Fruit fly (Drosophila melanogaster) whole organism, embryonic: ENCODE data around the gene CG11842.
A peak's percentile ranks its signal among the peaks of the same experiment; 100 is the strongest.

Experiments used
- Adf1 ChIP-seq: fragments of 200-800 bp; sonication (Bioruptor generic); IDR thresholded peaks from 2 replicates; pipeline ENCODE4 v1.3.6; 2022; ENCODE audit warnings: missing biosample characterization, missing genetic modification characterization
- B-H1 ChIP-seq: fragments of 200-800 bp; sonication (Bioruptor generic); IDR thresholded peaks from 3 replicates; pipeline ENCODE4 v1.3.6; 2022; ENCODE audit warnings: missing biosample characterization, missing genetic modification characterization
- B-H2 ChIP-seq: fragments of 200-800 bp; sonication (Bioruptor generic); optimal IDR thresholded peaks from 2 replicates; lab custom pipeline; 2018; ENCODE audit warnings: missing biosample characterization, mild to moderate bottlenecking, missing genetic modification characterization
- CG10543 ChIP-seq: fragments of 200-800 bp; sonication (Bioruptor generic); optimal IDR thresholded peaks from 3 replicates; lab custom pipeline; 2017; ENCODE audit warnings: missing biosample characterization, mild to moderate bottlenecking, missing genetic modification characterization, moderate library complexity
- CG11723 ChIP-seq: fragments of 200-800 bp; sonication (Bioruptor generic); optimal IDR thresholded peaks from 2 replicates; lab custom pipeline; 2017; ENCODE audit warnings: missing biosample characterization, mild to moderate bottlenecking, missing genetic modification characterization
- CG13894 ChIP-seq: fragments of 200-800 bp; sonication (Bioruptor generic); optimal IDR thresholded peaks from 3 replicates; lab custom pipeline; 2018; ENCODE audit warnings: missing biosample characterization, mild to moderate bottlenecking, missing genetic modification characterization, moderate library complexity
- CG14667 ChIP-seq: fragments of 200-800 bp; sonication (Bioruptor generic); IDR thresholded peaks from 2 replicates; pipeline ENCODE4 v1.3.6; 2022; ENCODE audit warnings: missing biosample characterization, missing genetic modification characterization
- CG16863 ChIP-seq: fragments of 200-800 bp; sonication (Bioruptor generic); optimal IDR thresholded peaks from 3 replicates; lab custom pipeline; 2016; ENCODE audit warnings: missing biosample characterization, missing genetic modification characterization
- CG18011 ChIP-seq: fragments of 200-800 bp; sonication (Bioruptor generic); optimal IDR thresholded peaks from 2 replicates; lab custom pipeline; 2017; ENCODE audit warnings: missing biosample characterization, missing genetic modification characterization, mild to moderate bottlenecking, moderate library complexity, missing genotype
- CG2129 ChIP-seq: fragments of 200-800 bp; sonication (Bioruptor generic); IDR thresholded peaks from 2 replicates; pipeline ENCODE4 v1.3.6; 2022; ENCODE audit warnings: missing biosample characterization, missing genetic modification characterization; ENCODE audit not compliant: partially characterized antibody
- CG32772 ChIP-seq: fragments of 200-800 bp; sonication (Bioruptor generic); IDR thresholded peaks from 2 replicates; pipeline ENCODE4 v1.3.6; 2022; ENCODE audit warnings: missing biosample characterization, missing genetic modification characterization
- CG33557 ChIP-seq: fragments of 200-800 bp; sonication (Bioruptor generic); optimal IDR thresholded peaks from 2 replicates; lab custom pipeline; 2019; ENCODE audit warnings: missing biosample characterization, mild to moderate bottlenecking, missing genetic modification characterization, moderate library complexity
- CG34376 ChIP-seq: fragments of 200-800 bp; sonication (Bioruptor generic); optimal IDR thresholded peaks from 2 replicates; lab custom pipeline; 2018; ENCODE audit warnings: missing biosample characterization, mild to moderate bottlenecking, missing genetic modification characterization
- CG4424 ChIP-seq: fragments of 200-800 bp; sonication (Bioruptor generic); optimal IDR thresholded peaks from 3 replicates; lab custom pipeline; 2016; ENCODE audit warnings: missing biosample characterization, missing genetic modification characterization
- CG4820 ChIP-seq: fragments of 200-800 bp; sonication (Bioruptor generic); optimal IDR thresholded peaks from 3 replicates; lab custom pipeline; 2016; ENCODE audit warnings: missing biosample characterization, missing genetic modification characterization
- CG5953 ChIP-seq: fragments of 200-800 bp; sonication (Bioruptor generic); IDR thresholded peaks from 2 replicates; pipeline ENCODE4 v1.3.6; 2022; ENCODE audit warnings: missing biosample characterization, missing genetic modification characterization
- CG6683 ChIP-seq: fragments of 200-800 bp; sonication (Bioruptor generic); optimal IDR thresholded peaks from 2 replicates; lab custom pipeline; 2017; ENCODE audit warnings: missing biosample characterization, mild to moderate bottlenecking, missing genetic modification characterization, missing genetic modification reagents
- CG9215 ChIP-seq: fragments of 200-800 bp; sonication (Bioruptor generic); IDR thresholded peaks from 2 replicates; pipeline ENCODE4 v1.3.6; 2022; ENCODE audit warnings: missing biosample characterization, missing genetic modification characterization
- CoRest ChIP-seq: fragments of 200-800 bp; sonication (Bioruptor generic); optimal IDR thresholded peaks from 3 replicates; lab custom pipeline; 2018; ENCODE audit warnings: missing biosample characterization, mild to moderate bottlenecking, missing genetic modification characterization, moderate library complexity
- Dbx ChIP-seq: fragments of 200-800 bp; sonication (Bioruptor generic); IDR thresholded peaks from 3 replicates; pipeline ENCODE4 v1.3.6; 2022; ENCODE audit warnings: missing biosample characterization, missing genetic modification characterization
- Doc3 ChIP-seq: fragments of 200-800 bp; sonication (Bioruptor generic); IDR thresholded peaks from 3 replicates; pipeline ENCODE4 v1.3.6; 2022; ENCODE audit warnings: missing biosample characterization, missing genetic modification characterization; ENCODE audit not compliant: partially characterized antibody
- Hr51 ChIP-seq, 2 experiments: fragments of 200-800 bp; sonication (Bioruptor generic); optimal IDR thresholded peaks; 2 replicates in 1 of 2; 3 replicates in 1 of 2; lab custom pipeline; 2016 to 2018; ENCODE audit warnings: missing biosample characterization in 2 of 2, missing genetic modification characterization in 2 of 2, mild to moderate bottlenecking in 1 of 2, moderate library complexity in 1 of 2
- NfI ChIP-seq: fragments of 200-800 bp; sonication (Bioruptor generic); optimal IDR thresholded peaks from 3 replicates; lab custom pipeline; 2018; ENCODE audit warnings: missing biosample characterization, mild to moderate bottlenecking, missing genetic modification characterization, moderate library complexity
- Oaz ChIP-seq: fragments of 200-800 bp; sonication (Bioruptor generic); IDR thresholded peaks from 2 replicates; pipeline ENCODE4 v1.3.6; 2022; ENCODE audit warnings: missing biosample characterization, missing genetic modification characterization
- Sox102F ChIP-seq: fragments of 200-800 bp; sonication (Bioruptor generic); optimal IDR thresholded peaks from 2 replicates; lab custom pipeline; 2018; ENCODE audit warnings: missing biosample characterization, mild to moderate bottlenecking, missing genetic modification characterization, moderate library complexity
- Spps ChIP-seq: fragments of 200-800 bp; sonication (Bioruptor generic); optimal IDR thresholded peaks from 2 replicates; lab custom pipeline; 2018; ENCODE audit warnings: missing biosample characterization, mild to moderate bottlenecking, missing genetic modification characterization
- Xrp1 ChIP-seq: fragments of 200-800 bp; sonication (Bioruptor generic); IDR thresholded peaks from 2 replicates; pipeline ENCODE4 v1.3.6; 2022; ENCODE audit warnings: missing biosample characterization, missing genetic modification characterization
- al ChIP-seq: fragments of 200-800 bp; sonication (Bioruptor generic); IDR thresholded peaks from 2 replicates; pipeline ENCODE4 v1.3.6; 2022; ENCODE audit warnings: missing biosample characterization, missing genetic modification characterization
- ara ChIP-seq: fragments of 200-800 bp; sonication (Bioruptor generic); IDR thresholded peaks from 2 replicates; pipeline ENCODE4 v1.3.6; 2022; ENCODE audit warnings: missing biosample characterization, missing genetic modification characterization
- az2 ChIP-seq: fragments of 200-800 bp; sonication (Bioruptor generic); optimal IDR thresholded peaks from 3 replicates; lab custom pipeline; 2016; ENCODE audit warnings: missing biosample characterization, missing genetic modification characterization
- bsh ChIP-seq, 2 experiments: fragments of 200-800 bp; sonication (Bioruptor generic); optimal IDR thresholded peaks; 2 replicates each; lab custom pipeline; 2017 to 2018; ENCODE audit warnings: mild to moderate bottlenecking in 2 of 2, missing biosample characterization in 2 of 2, missing genetic modification characterization in 2 of 2, moderate library complexity in 1 of 2
- crc ChIP-seq: fragments of 200-800 bp; sonication (Bioruptor generic); optimal IDR thresholded peaks from 2 replicates; lab custom pipeline; 2016; ENCODE audit warnings: missing biosample characterization, missing genetic modification characterization
- dm ChIP-seq: fragments of 200-800 bp; sonication (Bioruptor generic); optimal IDR thresholded peaks from 3 replicates; lab custom pipeline; 2016; ENCODE audit warnings: missing biosample characterization, missing genetic modification characterization
- ewg ChIP-seq: fragments of 200-800 bp; sonication (Bioruptor generic); optimal IDR thresholded peaks from 3 replicates; lab custom pipeline; 2017; ENCODE audit warnings: mild to moderate bottlenecking, missing biosample characterization, missing genetic modification reagents, missing genetic modification characterization
- fd96Cb ChIP-seq: fragments of 200-800 bp; sonication (Bioruptor generic); optimal IDR thresholded peaks from 2 replicates; lab custom pipeline; 2018; ENCODE audit warnings: missing biosample characterization, mild to moderate bottlenecking, missing genetic modification characterization, moderate library complexity
- fru ChIP-seq: fragments of >200 bp; optimal IDR thresholded peaks from 2 replicates; lab custom pipeline; 2017
- gce ChIP-seq: fragments of 200-800 bp; sonication (Bioruptor generic); IDR thresholded peaks from 3 replicates; pipeline ENCODE4 v1.3.6; 2022; ENCODE audit warnings: missing biosample characterization, missing genetic modification characterization
- gsb-n ChIP-seq: fragments of 200-800 bp; sonication (Bioruptor generic); optimal IDR thresholded peaks from 3 replicates; lab custom pipeline; 2018; ENCODE audit warnings: missing biosample characterization, mild to moderate bottlenecking, missing genetic modification characterization
- jigr1 ChIP-seq: fragments of 200-800 bp; sonication (Bioruptor generic); IDR thresholded peaks from 3 replicates; pipeline ENCODE4 v1.3.6; 2022; ENCODE audit warnings: missing biosample characterization, missing genetic modification characterization
- kah ChIP-seq: fragments of 200-800 bp; sonication (Bioruptor generic); optimal IDR thresholded peaks from 2 replicates; lab custom pipeline; 2018; ENCODE audit warnings: missing biosample characterization, mild to moderate bottlenecking, missing genetic modification characterization
- ken ChIP-seq: fragments of 200-800 bp; sonication (Bioruptor generic); IDR thresholded peaks from 3 replicates; pipeline ENCODE4 v1.3.6; 2022; ENCODE audit warnings: missing biosample characterization, missing genetic modification characterization
- mam ChIP-seq: fragments of 200-800 bp; sonication (Bioruptor generic); optimal IDR thresholded peaks from 3 replicates; lab custom pipeline; 2016; ENCODE audit warnings: missing biosample characterization, missing genetic modification characterization
- ro ChIP-seq: fragments of 200-800 bp; sonication (Bioruptor generic); IDR thresholded peaks from 2 replicates; pipeline ENCODE4 v1.3.6; 2022; ENCODE audit warnings: missing biosample characterization, missing genetic modification characterization
- slp2 ChIP-seq: fragments of 200-800 bp; sonication (Bioruptor generic); optimal IDR thresholded peaks from 2 replicates; lab custom pipeline; 2016; ENCODE audit warnings: missing biosample characterization, missing genetic modification characterization
- sqz ChIP-seq: fragments of 200-800 bp; sonication (Bioruptor generic); optimal IDR thresholded peaks from 3 replicates; lab custom pipeline; 2018; ENCODE audit warnings: missing biosample characterization, mild to moderate bottlenecking, missing genetic modification characterization
- stc ChIP-seq: fragments of 200-800 bp; sonication (Bioruptor generic); IDR thresholded peaks from 2 replicates; pipeline ENCODE4 v1.3.6; 2022; ENCODE audit warnings: missing biosample characterization, missing genetic modification characterization
- tgo ChIP-seq: fragments of 200-800 bp; sonication (Bioruptor generic); IDR thresholded peaks from 3 replicates; pipeline ENCODE4 v1.3.6; 2022; ENCODE audit warnings: missing biosample characterization, missing genetic modification characterization
- tin ChIP-seq: fragments of 200-800 bp; sonication (Bioruptor generic); optimal IDR thresholded peaks from 3 replicates; lab custom pipeline; 2016; ENCODE audit warnings: missing biosample characterization, missing genetic modification characterization
- toy ChIP-seq: fragments of 200-800 bp; sonication (Bioruptor generic); IDR thresholded peaks from 2 replicates; pipeline ENCODE4 v1.3.6; 2022; ENCODE audit warnings: missing biosample characterization, missing genetic modification characterization
- vnd ChIP-seq: fragments of 200-800 bp; sonication (Bioruptor generic); IDR thresholded peaks from 3 replicates; pipeline ENCODE4 v1.3.6; 2022; ENCODE audit warnings: missing biosample characterization, missing genetic modification characterization; ENCODE audit not compliant: partially characterized antibody

The CG11842 gene

DNA sequence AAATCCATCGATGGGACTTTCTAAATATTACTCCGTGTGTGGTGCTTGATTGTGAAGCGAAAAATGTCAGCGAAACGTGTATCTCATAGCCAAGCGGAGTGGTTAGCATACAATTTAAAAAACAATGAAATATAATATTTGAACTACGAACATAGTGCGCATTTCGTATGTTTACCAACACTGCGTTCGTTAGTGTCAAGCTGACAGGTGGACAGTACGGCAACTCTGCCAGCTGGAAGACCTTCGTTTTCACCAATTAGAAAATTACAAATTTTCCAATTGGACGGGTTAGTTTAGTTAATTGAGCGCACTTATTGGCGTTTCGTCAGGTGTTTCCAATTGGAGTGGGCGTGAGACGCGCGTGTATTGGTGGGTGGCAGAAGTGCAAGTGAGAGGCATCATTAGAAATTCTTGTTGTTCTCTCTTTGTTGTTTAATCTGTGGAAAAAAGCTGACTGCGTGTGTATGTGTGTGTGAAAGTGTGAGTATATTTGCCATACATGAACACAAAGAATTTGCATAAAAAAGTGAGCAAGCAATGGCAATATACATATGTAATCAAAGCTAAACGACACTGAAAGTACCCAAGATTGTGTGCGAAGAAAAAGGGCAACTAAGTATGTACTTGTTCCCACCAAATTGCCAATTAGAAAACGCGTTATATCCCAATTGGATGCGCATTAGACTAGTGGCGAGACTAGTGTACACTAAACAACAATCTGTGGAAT, 12.6 kb upstream of the CG11842 start (continued):
- TF ChIP-seq CG9215 (GFP tag; lab: Robert Waterston, UW) (peak; percentile 26; the same call in 1 of the 2 replicates), CG4820 (GFP tag; lab: Kevin White, UChicago) (no peak), Spps (tag; lab: Kevin White, UChicago) (no peak), CG4424 (GFP tag; lab: Kevin White, UChicago) (no peak), CG14667 (GFP tag; lab: Robert Waterston, UW) (no peak), kah (GFP tag; lab: Kevin White, UChicago) (no peak), sqz (no peak), stc (GFP tag; lab: Robert Waterston, UW) (peak; percentile 37), ken (GFP tag; lab: Robert Waterston, UW) (no peak), toy (GFP tag; lab: Robert Waterston, UW) (no peak), Oaz (no peak), B-H2 (GFP tag; lab: Kevin White, UChicago) (peak; percentile 65), fd96Cb (tag; lab: Kevin White, UChicago) (peak; percentile 8), bsh (GFP tag; optimal IDR thresholded peaks at IDR 0.05; lab: Kevin White, UChicago) (no peak), CG6683 (GFP tag; lab: Kevin White, UChicago) (no peak), CoRest (tag; lab: Kevin White, UChicago) (peak; percentile 34), ara (no peak), B-H1 (GFP tag; lab: Robert Waterston, UW) (no peak), slp2 (GFP tag; lab: Kevin White, UChicago) (peak; percentile 18), CG5953 (GFP tag; lab: Robert Waterston, UW) (no peak), fru (lab: Kevin White, UChicago) (no peak), dm (GFP tag; lab: Kevin White, UChicago) (peak; percentile 47), CG2129 (GFP tag; lab: Robert Waterston, UW) (no peak), Dbx (GFP tag; lab: Robert Waterston, UW) (no peak), jigr1 (GFP tag; lab: Robert Waterston, UW) (no peak), tgo (no peak; the same call in 2 of the 3 replicates), Doc3 (GFP tag; lab: Robert Waterston, UW) (0 out of 3 replicates have a peak, but pooled peaks have one; percentile 29), CG16863 (GFP tag; lab: Kevin White, UChicago) (no peak), Hr51 (GFP tag; optimal IDR thresholded peaks at IDR 0.05; lab: Kevin White, UChicago) (no peak), tin (GFP tag; lab: Kevin White, UChicago) (peak; percentile 63), gce (GFP tag; lab: Robert Waterston, UW) (no peak), CG10543 (GFP tag; lab: Kevin White, UChicago) (no peak), CG33557 (GFP tag; lab: Kevin White, UChicago) (no peak), ro (GFP tag; lab: Robert Waterston, UW) (no peak), vnd (no peak), CG34376 (no peak), NfI (peak; percentile 53), mam (GFP tag; lab: Kevin White, UChicago) (peak; percentile 58), al (peak; percentile 27; the same call in 1 of the 2 replicates), CG18011 (GFP tag; lab: Kevin White, UChicago) (peak; percentile 38), Xrp1 (GFP tag; lab: Robert Waterston, UW) (no peak), az2 (GFP tag; lab: Kevin White, UChicago) (no peak), CG13894 (tag; lab: Kevin White, UChicago) (no peak), crc (GFP tag; lab: Kevin White, UChicago) (no peak), CG32772 (no peak), CG11723 (GFP tag; lab: Kevin White, UChicago) (no peak), Sox102F (peak; percentile 37), gsb-n (no peak), ewg (GFP tag; lab: Kevin White, UChicago) (peak; percentile 78), Adf1 (GFP tag; lab: Robert Waterston, UW) (no peak)
